Fruit fly (Drosophila melanogaster) whole organism, pupa: ENCODE data around the gene CG45154.

ENCODE experiments used
- CG13204 ChIP-seq: fragments of 200-800 bp; sonication (Bioruptor generic); optimal IDR thresholded peaks from 2 replicates; lab custom pipeline; 2018; ENCODE audit warnings: missing biosample characterization, mild to moderate bottlenecking, missing genetic modification characterization, moderate library complexity
- Ets98B ChIP-seq: fragments of 200-800 bp; sonication (Bioruptor generic); IDR thresholded peaks from 2 replicates; pipeline ENCODE4 v1.3.6; 2022; ENCODE audit warnings: missing biosample characterization, missing genetic modification characterization

DNA sequence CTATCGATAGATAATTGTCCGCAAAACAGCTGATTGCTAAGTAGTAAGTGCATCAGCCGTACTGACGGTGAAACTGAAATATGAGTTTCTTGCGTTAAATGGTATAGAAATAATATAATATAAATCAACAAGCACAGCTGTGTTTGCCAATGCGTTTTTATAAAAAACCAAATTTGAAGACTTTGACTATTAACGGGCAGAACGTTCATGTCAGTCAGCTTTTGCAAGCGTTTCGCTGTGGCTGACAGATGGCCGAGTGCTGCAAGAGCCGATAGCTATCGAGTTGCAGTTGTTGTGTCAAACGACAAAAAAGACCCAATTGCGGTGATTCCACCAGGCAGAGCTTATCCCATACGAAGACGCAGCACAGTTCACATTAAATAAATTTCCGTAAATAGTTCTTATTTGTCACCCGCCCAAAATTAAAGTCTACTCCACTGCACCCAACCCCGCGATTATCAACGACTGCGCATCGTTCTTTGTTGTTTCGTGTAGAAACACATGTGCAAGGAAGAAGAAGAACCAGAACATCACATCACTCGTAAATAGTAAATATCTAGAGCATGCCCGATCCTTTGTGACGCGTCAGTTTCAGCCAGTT, 29.9 kb downstream of the CG45154 start, which contains the start of the genes unc and CG15445:
- no peak for TF ChIP-seq Ets98B (GFP tag; lab: Robert Waterston, UW)
- no peak for TF ChIP-seq CG13204 (GFP tag; lab: Kevin White, UChicago)
